Worm (Caenorhabditis elegans): ENCODE data around the gene pqn-62.

- TF ChIP-seq pqm-1 (tag; optimal IDR thresholded peaks at IDR 0.05) (no peak), fos-1 (tag; optimal IDR thresholded peaks at IDR 0.05) (no peak), aha-1 (tag; optimal IDR thresholded peaks at IDR 0.05) (no peak), pag-3 (tag; optimal IDR thresholded peaks at IDR 0.05; ENCODE audit: borderline replicate concordance, insufficient read depth) (no peak), vab-15 (tag; optimal IDR thresholded peaks at IDR 0.05) (no peak), lin-39 (tag; optimal IDR thresholded peaks at IDR 0.05) (no peak), nhr-19 (GFP tag; conservative IDR thresholded peaks at IDR 0.05) (peak; percentile 39), nhr-237 (tag; optimal IDR thresholded peaks at IDR 0.05) (no peak), nhr-77 (tag; optimal IDR thresholded peaks at IDR 0.05) (no peak)
These were observed 3.3 kb downstream of the pqn-62 start for ce11 chrX:5199245-5199644.

All from whole organism, L1 larva.